Worm (Caenorhabditis elegans) whole organism, mixed stage, embryonic: ENCODE measurements around the gene phy-3.

Experiments
- M03D4.4 ChIP-seq: sonication (generic microtip); optimal IDR thresholded peaks from 2 replicates; lab custom pipeline; 2017; ENCODE audit warnings: mild to moderate bottlenecking, missing genetic modification characterization, missing compliant biosample characterization
- bed-3 ChIP-seq: fragments of 200-800 bp; sonication (Bioruptor generic); optimal IDR thresholded peaks from 3 replicates; lab custom pipeline; 2018; ENCODE audit warnings: mild to moderate bottlenecking, missing genetic modification characterization, moderate library complexity, missing compliant biosample characterization
- ceh-43 ChIP-seq: fragments of 200-800 bp; sonication (Bioruptor generic); optimal IDR thresholded peaks from 2 replicates; lab custom pipeline; 2018; ENCODE audit warnings: mild to moderate bottlenecking, missing genetic modification characterization, moderate library complexity, missing compliant biosample characterization
- ceh-83 ChIP-seq: fragments of 200-800 bp; sonication (Bioruptor generic); optimal IDR thresholded peaks from 2 replicates; lab custom pipeline; 2018; ENCODE audit warnings: mild to moderate bottlenecking, missing genetic modification characterization, missing compliant biosample characterization
- ces-1 ChIP-seq: fragments of 150-350 bp; optimal IDR thresholded peaks from 2 replicates; lab custom pipeline; 2014; ENCODE audit warnings: missing biosample characterization, missing genetic modification reagents, missing genetic modification characterization
- cnd-1 ChIP-seq: fragments of 200-800 bp; sonication (Bioruptor generic); optimal IDR thresholded peaks from 2 replicates; lab custom pipeline; 2018; ENCODE audit warnings: mild to moderate bottlenecking, missing genetic modification characterization, missing compliant biosample characterization
- elt-1 ChIP-seq: sonication (generic microtip); optimal IDR thresholded peaks from 2 replicates; lab custom pipeline; 2017; ENCODE audit warnings: missing genetic modification characterization, mild to moderate bottlenecking, missing compliant biosample characterization, antibody characterized with exemption, moderate library complexity, borderline replicate concordance; ENCODE audit not compliant: insufficient read depth
- elt-3 ChIP-seq: fragments of 150-350 bp; optimal IDR thresholded peaks from 2 replicates; lab custom pipeline; 2014; ENCODE audit warnings: missing biosample characterization, missing genetic modification characterization
- flh-1 ChIP-seq: fragments of 200-800 bp; sonication (Bioruptor generic); optimal IDR thresholded peaks from 2 replicates; lab custom pipeline; 2018; ENCODE audit warnings: mild to moderate bottlenecking, missing genetic modification characterization, moderate library complexity, missing compliant biosample characterization
- ham-2 ChIP-seq: fragments of 200-800 bp; sonication (Bioruptor generic); optimal IDR thresholded peaks from 2 replicates; lab custom pipeline; 2018; ENCODE audit warnings: mild to moderate bottlenecking, missing genetic modification characterization, missing compliant biosample characterization
- hlh-1 ChIP-seq: fragments of 150-350 bp; optimal IDR thresholded peaks from 2 replicates; lab custom pipeline; 2014; ENCODE audit warnings: missing biosample characterization, missing genetic modification reagents, missing genetic modification characterization
- lin-13 ChIP-seq: fragments of 150-350 bp; optimal IDR thresholded peaks from 2 replicates; lab custom pipeline; 2014; ENCODE audit warnings: missing biosample characterization, missing genetic modification characterization
- lin-32 ChIP-seq: fragments of 200-800 bp; sonication (Bioruptor generic); optimal IDR thresholded peaks from 2 replicates; lab custom pipeline; 2018; ENCODE audit warnings: mild to moderate bottlenecking, missing genetic modification characterization, missing compliant biosample characterization
- lsy-2 ChIP-seq: fragments of 150-350 bp; optimal IDR thresholded peaks from 2 replicates; lab custom pipeline; 2014; ENCODE audit warnings: missing biosample characterization, missing genetic modification characterization
- mab-5 ChIP-seq: fragments of 150-350 bp; optimal IDR thresholded peaks from 2 replicates; lab custom pipeline; 2014; ENCODE audit warnings: missing biosample characterization, missing genetic modification characterization
- mep-1 ChIP-seq: fragments of 150-350 bp; optimal IDR thresholded peaks from 2 replicates; lab custom pipeline; 2017; ENCODE audit warnings: missing biosample characterization, missing genetic modification reagents, missing genetic modification characterization, inconsistent platforms
- mls-2 ChIP-seq: sonication (generic microtip); optimal IDR thresholded peaks from 2 replicates; lab custom pipeline; 2016; ENCODE audit warnings: mild to moderate bottlenecking, missing genetic modification characterization, moderate library complexity, missing compliant biosample characterization
- nhr-12 ChIP-seq: fragments of 150-350 bp; optimal IDR thresholded peaks from 2 replicates; lab custom pipeline; 2014; ENCODE audit warnings: missing biosample characterization, missing genetic modification characterization
- nhr-2 ChIP-seq: fragments of 150-350 bp; optimal IDR thresholded peaks from 2 replicates; lab custom pipeline; 2014; ENCODE audit warnings: missing biosample characterization, missing genetic modification characterization
- nhr-28 ChIP-seq: fragments of 150-350 bp; optimal IDR thresholded peaks from 2 replicates; lab custom pipeline; 2014; ENCODE audit warnings: missing biosample characterization, missing genetic modification characterization
- nhr-76 ChIP-seq: sonication (generic microtip); optimal IDR thresholded peaks from 2 replicates; lab custom pipeline; 2017; ENCODE audit warnings: missing biosample characterization, missing genetic modification characterization
- pha-4 ChIP-seq: fragments of 150-350 bp; optimal IDR thresholded peaks from 2 replicates; lab custom pipeline; 2018; ENCODE audit warnings: missing biosample characterization, missing genetic modification reagents, missing genetic modification characterization
- sem-2 ChIP-seq: fragments of 200-800 bp; sonication (Bioruptor generic); optimal IDR thresholded peaks from 2 replicates; lab custom pipeline; 2018; ENCODE audit warnings: mild to moderate bottlenecking, missing genetic modification characterization, missing compliant biosample characterization
- snpc-4 ChIP-seq: fragments of 150-350 bp; optimal IDR thresholded peaks from 2 replicates; lab custom pipeline; 2014; ENCODE audit warnings: missing biosample characterization, missing genetic modification characterization
- sptf-1 ChIP-seq: sonication (generic microtip); optimal IDR thresholded peaks from 2 replicates; lab custom pipeline; 2017; ENCODE audit warnings: mild to moderate bottlenecking, missing genetic modification characterization, moderate library complexity, missing compliant biosample characterization
- tbx-8 ChIP-seq: fragments of 200-800 bp; sonication (Bioruptor generic); optimal IDR thresholded peaks from 2 replicates; lab custom pipeline; 2018; ENCODE audit warnings: mild to moderate bottlenecking, missing genetic modification characterization, moderate library complexity, missing compliant biosample characterization
- unc-120 ChIP-seq: sonication (generic microtip); optimal IDR thresholded peaks from 2 replicates; lab custom pipeline; 2017; ENCODE audit warnings: missing genetic modification characterization, missing compliant biosample characterization; ENCODE audit not compliant: poor library complexity, severe bottlenecking
- unc-39 ChIP-seq: fragments of 150-350 bp; optimal IDR thresholded peaks from 2 replicates; lab custom pipeline; 2014; ENCODE audit warnings: missing biosample characterization, missing genetic modification characterization
- unc-62 ChIP-seq: fragments of 150-350 bp; optimal IDR thresholded peaks from 2 replicates; lab custom pipeline; 2014; ENCODE audit warnings: missing biosample characterization, missing genetic modification reagents, missing genetic modification characterization
- zip-8 ChIP-seq: fragments of 150-350 bp; optimal IDR thresholded peaks from 2 replicates; lab custom pipeline; 2014; ENCODE audit warnings: missing biosample characterization, missing genetic modification characterization
- ztf-11 ChIP-seq: fragments of 150-350 bp; optimal IDR thresholded peaks from 2 replicates; lab custom pipeline; 2014; ENCODE audit warnings: missing biosample characterization, missing genetic modification characterization

The phy-3 gene

DNA sequence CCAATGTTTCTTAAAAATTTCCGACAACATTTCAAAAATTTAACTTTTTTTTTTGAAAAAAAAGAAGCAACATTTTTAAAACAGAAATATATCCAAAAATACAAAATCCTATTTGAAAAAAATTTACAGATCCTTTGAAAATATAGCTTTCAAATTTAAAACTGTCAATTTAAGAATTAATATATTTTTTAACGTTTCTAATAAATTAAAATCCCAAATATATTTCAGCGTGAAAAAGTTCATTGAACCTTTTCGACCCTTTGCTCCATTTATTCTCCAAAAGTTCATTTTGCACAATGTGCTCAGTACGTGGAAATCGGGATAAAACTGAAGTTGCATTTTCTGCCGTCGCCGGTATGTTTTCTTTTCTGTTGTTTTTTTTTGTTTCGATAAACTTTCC lies at the start of gene phy-3:
Gene phy-3, plus strand, starts transcription at position 301 of the 400 bp plus-strand sequence.
- TF ChIP-seq bed-3 (GFP tag; lab: Kevin White, UChicago), result no peak
- TF ChIP-seq, all 35 proteins: peak for 0

DNA sequence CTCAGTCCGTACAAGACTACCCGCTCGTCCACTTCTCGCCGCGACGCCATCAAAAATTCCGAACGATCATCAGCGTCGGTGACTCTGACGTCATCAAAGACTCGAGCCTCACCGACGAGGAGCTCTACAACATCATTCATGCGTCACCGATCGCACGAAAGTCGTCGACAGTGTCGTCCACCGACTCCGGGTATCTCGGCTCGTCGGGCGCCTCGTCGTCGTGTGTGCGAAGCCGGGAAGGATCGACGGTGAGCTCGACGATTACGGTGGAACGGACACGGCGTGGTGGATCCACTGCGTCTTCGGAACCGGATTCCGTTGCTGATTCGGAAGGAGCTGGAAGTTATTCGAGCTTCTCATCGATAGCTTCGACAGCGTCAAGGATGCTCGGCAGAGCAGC lies 48.2 kb upstream of the phy-3 start:
- TF ChIP-seq unc-62 (GFP tag; lab: Kevin White, UChicago), result no peak
- TF ChIP-seq unc-120 (tag; lab: Kevin White, UChicago), result no peak
- no peak for TF ChIP-seq hlh-1
- TF ChIP-seq snpc-4 (tag; lab: Kevin White, UChicago), result no peak
- TF ChIP-seq ceh-43, result no peak
- no peak for TF ChIP-seq cnd-1 (tag; lab: Kevin White, UChicago)
- TF ChIP-seq ces-1, result no peak

DNA sequence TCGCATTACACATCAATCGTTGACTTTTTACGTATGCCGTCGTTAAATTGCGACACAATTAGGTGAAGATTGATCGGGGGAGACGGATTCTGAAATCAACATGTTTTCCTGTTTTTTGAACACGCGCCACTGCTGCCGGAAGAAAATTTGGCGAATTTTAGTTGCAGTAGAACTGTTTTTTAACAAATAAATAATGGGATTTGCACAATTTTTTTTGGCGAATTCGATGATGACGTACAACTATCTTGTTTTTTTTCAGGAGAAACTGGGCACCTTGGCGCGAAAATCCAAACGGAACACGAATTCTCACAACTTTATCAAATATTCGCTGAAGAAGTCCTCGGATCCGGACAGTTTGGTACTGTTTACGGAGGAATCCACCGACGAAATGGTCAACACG lies 47.0 kb upstream of the phy-3 start:
- TF ChIP-seq lin-13 (tag; lab: Kevin White, UChicago) (no peak), unc-62 (GFP tag; lab: Kevin White, UChicago) (no peak), M03D4.4 (tag; lab: Kevin White, UChicago) (no peak), mab-5 (tag; lab: Kevin White, UChicago) (no peak), ces-1 (no peak)

DNA sequence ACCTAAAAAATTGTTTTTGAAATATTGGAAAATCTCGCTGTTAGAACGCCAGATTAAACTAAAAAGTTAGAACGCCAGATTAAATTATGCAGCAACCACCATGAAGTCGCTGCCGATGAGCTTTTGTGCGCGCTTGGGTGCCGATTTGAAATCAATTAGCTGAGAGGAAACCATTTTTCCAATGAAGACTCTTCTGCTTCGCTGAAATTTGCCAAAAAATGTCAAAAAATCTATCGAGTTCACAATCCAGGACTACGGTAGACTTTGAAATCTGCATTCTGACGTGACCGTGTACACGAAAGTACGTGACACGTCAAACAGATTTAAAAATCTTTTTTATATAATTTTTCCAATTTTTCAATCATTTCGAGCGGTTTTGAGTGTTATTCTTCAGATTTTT lies 44.0 kb upstream of the phy-3 start, which contains the start of gene immt-2:
Gene immt-2, plus strand, starts transcription at position 301 of the 400 bp plus-strand sequence.
- no peak for TF ChIP-seq tbx-8 (GFP tag; lab: Kevin White, UChicago)
- no peak for TF ChIP-seq mab-5 (tag; lab: Kevin White, UChicago)
- TF ChIP-seq mep-1 (tag; lab: Kevin White, UChicago), result no peak
- TF ChIP-seq nhr-12, result no peak
- TF ChIP-seq hlh-1, result no peak
- TF ChIP-seq mls-2 (tag; lab: Kevin White, UChicago), result no peak
- TF ChIP-seq unc-39 (tag; lab: Kevin White, UChicago), result no peak
- no peak for TF ChIP-seq lsy-2 (tag; lab: Kevin White, UChicago)
- TF ChIP-seq ztf-11, result no peak
- no peak for TF ChIP-seq elt-3 (tag; lab: Kevin White, UChicago)
- no peak for TF ChIP-seq cnd-1 (tag; lab: Kevin White, UChicago)
- TF ChIP-seq ham-2, result no peak
- no peak for TF ChIP-seq ceh-43
- TF ChIP-seq unc-120 (tag; lab: Kevin White, UChicago), result no peak
- TF ChIP-seq zip-8, result no peak
- no peak for TF ChIP-seq flh-1 (GFP tag; lab: Kevin White, UChicago)

DNA sequence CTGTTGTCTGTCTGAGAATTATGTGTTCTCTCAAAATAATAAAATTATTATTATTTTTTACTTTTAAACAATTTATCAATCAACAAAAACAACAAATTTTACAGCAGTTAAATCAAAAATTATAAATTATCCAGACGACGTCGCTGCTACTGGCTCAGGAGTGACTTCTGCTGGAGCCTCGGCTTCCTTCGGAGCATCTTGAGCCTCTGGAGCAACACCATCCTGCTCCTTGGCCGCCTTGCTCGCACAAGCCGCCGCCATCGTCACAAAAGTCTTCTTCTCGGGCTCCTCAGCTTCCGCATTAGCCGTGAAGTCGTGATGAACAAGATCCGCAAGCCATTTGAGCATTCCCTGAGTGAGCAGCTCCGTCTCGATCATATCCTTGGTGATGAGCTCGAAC lies 40.2 kb upstream of the phy-3 start:
- no peak for TF ChIP-seq lin-13 (tag; lab: Kevin White, UChicago)
- TF ChIP-seq, all 35 proteins: peak for 0

DNA sequence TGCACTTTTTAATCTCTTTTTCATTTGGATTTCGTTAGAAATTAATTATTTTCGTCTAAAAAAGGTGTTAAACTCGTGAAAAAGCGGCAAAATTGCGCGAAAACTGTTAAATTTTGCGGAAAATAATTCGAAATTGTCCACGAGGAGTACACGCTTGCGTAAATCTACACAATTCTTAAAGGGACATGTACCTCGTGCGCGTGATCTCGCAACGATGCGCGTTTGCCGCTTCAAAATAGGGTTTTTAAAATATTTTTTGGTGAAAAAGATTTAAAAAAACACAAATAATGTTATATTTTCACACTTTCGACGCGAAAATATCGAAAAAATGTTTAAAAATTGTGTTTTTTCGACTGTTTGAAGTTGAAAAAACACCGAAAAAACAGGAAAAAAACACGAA lies 39.7 kb upstream of the phy-3 start:
- TF ChIP-seq pha-4 (tag; lab: Kevin White, UChicago) (no peak), nhr-12 (no peak), flh-1 (GFP tag; lab: Kevin White, UChicago) (no peak), hlh-1 (no peak), zip-8 (no peak), mls-2 (tag; lab: Kevin White, UChicago) (no peak), unc-62 (GFP tag; lab: Kevin White, UChicago) (no peak), mep-1 (tag; lab: Kevin White, UChicago) (no peak), ces-1 (no peak), nhr-76 (no peak), nhr-28 (no peak), ceh-83 (GFP tag; lab: Kevin White, UChicago) (no peak), nhr-2 (tag; lab: Kevin White, UChicago) (no peak), ceh-43 (no peak)

DNA sequence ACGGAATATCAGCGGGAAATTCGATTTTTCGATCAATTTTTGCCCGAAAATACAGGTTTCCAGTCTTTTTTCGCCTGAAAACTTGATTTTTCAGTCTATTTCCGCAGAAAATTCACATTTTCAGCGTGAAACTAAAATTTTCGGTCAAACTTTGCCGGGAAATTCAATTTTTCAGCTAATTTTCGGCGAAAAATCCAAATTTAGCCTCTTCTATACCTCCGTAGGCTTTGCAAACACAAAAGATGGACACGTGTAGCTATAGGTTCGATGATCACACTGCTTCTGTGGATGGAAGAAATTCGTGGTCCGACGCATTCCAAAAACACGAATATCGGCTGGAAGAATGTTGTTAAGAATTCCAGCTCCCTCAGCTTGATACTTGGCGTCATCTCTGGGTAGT lies 38.9 kb upstream of the phy-3 start:
- TF ChIP-seq ces-1 (no peak), mab-5 (tag; lab: Kevin White, UChicago) (no peak), lin-32 (GFP tag; lab: Kevin White, UChicago) (no peak), bed-3 (GFP tag; lab: Kevin White, UChicago) (no peak), sem-2 (GFP tag; lab: Kevin White, UChicago) (no peak), elt-1 (tag; lab: Kevin White, UChicago) (no peak), sptf-1 (tag; lab: Kevin White, UChicago) (no peak), ceh-83 (GFP tag; lab: Kevin White, UChicago) (no peak), cnd-1 (tag; lab: Kevin White, UChicago) (no peak), tbx-8 (GFP tag; lab: Kevin White, UChicago) (no peak), ham-2 (no peak)
- TF ChIP-seq, all 35 proteins: peak for 0
